Fruit fly (Drosophila melanogaster) whole organism, embryonic: ENCODE results near the gene CG13605.
A peak's percentile ranks its signal among the peaks of the same experiment; 100 is the strongest.

Experiments
- Adf1 ChIP-seq: fragments of 200-800 bp; sonication (Bioruptor generic); IDR thresholded peaks from 2 replicates; pipeline ENCODE4 v1.3.6; 2022; ENCODE audit warnings: missing biosample characterization, missing genetic modification characterization
- B-H2 ChIP-seq: fragments of 200-800 bp; sonication (Bioruptor generic); optimal IDR thresholded peaks from 2 replicates; lab custom pipeline; 2018; ENCODE audit warnings: missing biosample characterization, mild to moderate bottlenecking, missing genetic modification characterization
- C15 ChIP-seq: fragments of 200-800 bp; sonication (Bioruptor generic); IDR thresholded peaks from 3 replicates; pipeline ENCODE4 v1.3.6; 2022; ENCODE audit warnings: missing biosample characterization, missing genetic modification characterization
- CG11398 ChIP-seq: fragments of 200-800 bp; sonication (Bioruptor generic); optimal IDR thresholded peaks from 2 replicates; lab custom pipeline; 2016; ENCODE audit warnings: missing biosample characterization, missing genetic modification characterization
- CG11456 ChIP-seq: fragments of 200-800 bp; sonication (Bioruptor generic); IDR thresholded peaks from 3 replicates; pipeline ENCODE4 v1.3.6; 2022; ENCODE audit warnings: missing biosample characterization, missing genetic modification characterization
- CG14050 ChIP-seq: fragments of 200-800 bp; sonication (Bioruptor generic); IDR thresholded peaks from 3 replicates; pipeline ENCODE4 v1.3.6; 2022; ENCODE audit warnings: missing biosample characterization, missing genetic modification characterization
- CG15601 ChIP-seq: fragments of 200-800 bp; sonication (Bioruptor generic); optimal IDR thresholded peaks from 3 replicates; lab custom pipeline; 2019; ENCODE audit warnings: missing biosample characterization, mild to moderate bottlenecking, missing genetic modification characterization, moderate library complexity
- CG17385 ChIP-seq: fragments of 200-800 bp; sonication (Bioruptor generic); optimal IDR thresholded peaks from 3 replicates; lab custom pipeline; 2018; ENCODE audit warnings: missing biosample characterization, mild to moderate bottlenecking, missing genetic modification characterization
- CG18011 ChIP-seq: fragments of 200-800 bp; sonication (Bioruptor generic); optimal IDR thresholded peaks from 2 replicates; lab custom pipeline; 2017; ENCODE audit warnings: missing biosample characterization, missing genetic modification characterization, mild to moderate bottlenecking, moderate library complexity, missing genotype
- CG2116 ChIP-seq: fragments of 200-800 bp; sonication (Bioruptor generic); optimal IDR thresholded peaks from 3 replicates; lab custom pipeline; 2018; ENCODE audit warnings: missing biosample characterization, mild to moderate bottlenecking, missing genetic modification characterization
- CG2678 ChIP-seq: fragments of 200-800 bp; sonication (Bioruptor generic); optimal IDR thresholded peaks from 3 replicates; lab custom pipeline; 2019; ENCODE audit warnings: missing biosample characterization, mild to moderate bottlenecking, missing genetic modification characterization, moderate library complexity
- CG31365 ChIP-seq: fragments of 200-800 bp; sonication (Bioruptor generic); optimal IDR thresholded peaks from 2 replicates; lab custom pipeline; 2018; ENCODE audit warnings: missing biosample characterization, mild to moderate bottlenecking, missing genetic modification characterization
- CG31441 ChIP-seq: fragments of 200-800 bp; sonication (Bioruptor generic); IDR thresholded peaks from 2 replicates; pipeline ENCODE4 v1.3.6; 2022; ENCODE audit warnings: missing biosample characterization, missing genetic modification characterization
- CG32767 ChIP-seq: fragments of 200-800 bp; sonication (Bioruptor generic); IDR thresholded peaks from 2 replicates; pipeline ENCODE4 v1.3.6; 2022; ENCODE audit warnings: missing biosample characterization, missing genetic modification characterization
- CG6791 ChIP-seq: fragments of 200-800 bp; sonication (Bioruptor generic); IDR thresholded peaks from 3 replicates; pipeline ENCODE4 v1.3.6; 2022; ENCODE audit warnings: missing biosample characterization, missing genetic modification characterization; ENCODE audit not compliant: partially characterized antibody
- CG8478 ChIP-seq: fragments of >200 bp; optimal IDR thresholded peaks from 2 replicates; lab custom pipeline; 2018
- CG9609 ChIP-seq: fragments of 200-800 bp; sonication (Bioruptor generic); optimal IDR thresholded peaks from 3 replicates; lab custom pipeline; 2016; ENCODE audit warnings: missing biosample characterization, missing genetic modification characterization
- Camta ChIP-seq: fragments of 200-800 bp; sonication (Bioruptor generic); optimal IDR thresholded peaks from 2 replicates; lab custom pipeline; 2016; ENCODE audit warnings: missing biosample characterization, missing genetic modification characterization
- CkIIα-i1 ChIP-seq: fragments of 200-800 bp; sonication (Bioruptor generic); IDR thresholded peaks from 2 replicates; pipeline ENCODE4 v1.3.6; 2022; ENCODE audit warnings: missing biosample characterization, missing genetic modification characterization
- D ChIP-seq, 2 experiments: fragments of 200-800 bp in 1 of 2; fragments of >200 bp in 1 of 2; sonication (Bioruptor generic) in 1 of 2; optimal IDR thresholded peaks; 2 replicates in 1 of 2; 3 replicates in 1 of 2; lab custom pipeline; 2017; ENCODE audit warnings: mild to moderate bottlenecking in 1 of 2, missing biosample characterization in 1 of 2, missing genetic modification characterization in 1 of 2, missing genetic modification reagents in 1 of 2
- Deaf1 ChIP-seq: fragments of 200-800 bp; optimal IDR thresholded peaks from 3 replicates; lab custom pipeline; 2019; ENCODE audit warnings: missing biosample characterization, mild to moderate bottlenecking, missing genetic modification characterization, moderate library complexity
- Dll ChIP-seq: fragments of 200-800 bp; sonication (Bioruptor generic); IDR thresholded peaks from 4 replicates; pipeline ENCODE4 v1.3.6; 2022; ENCODE audit warnings: missing biosample characterization, missing genetic modification characterization; ENCODE audit not compliant: partially characterized antibody
- Gsc ChIP-seq: fragments of 200-800 bp; sonication (Bioruptor generic); IDR thresholded peaks from 2 replicates; pipeline ENCODE4 v1.3.6; 2022; ENCODE audit warnings: missing biosample characterization, missing genetic modification characterization
- Gug ChIP-seq: fragments of 200-800 bp; sonication (Bioruptor generic); IDR thresholded peaks from 4 replicates; pipeline ENCODE4 v1.3.6; 2022; ENCODE audit warnings: missing biosample characterization, missing genetic modification characterization
- HHEX ChIP-seq: fragments of 200-800 bp; sonication (Bioruptor generic); optimal IDR thresholded peaks from 3 replicates; lab custom pipeline; 2017; ENCODE audit warnings: missing biosample characterization, mild to moderate bottlenecking, missing genetic modification characterization, missing genetic modification reagents
- HLH4C ChIP-seq: fragments of 200-800 bp; sonication (Bioruptor generic); IDR thresholded peaks from 3 replicates; pipeline ENCODE4 v1.3.6; 2022; ENCODE audit warnings: missing biosample characterization, missing genetic modification characterization; ENCODE audit not compliant: partially characterized antibody
- Hand ChIP-seq: fragments of 200-800 bp; sonication (Bioruptor generic); optimal IDR thresholded peaks from 2 replicates; lab custom pipeline; 2017; ENCODE audit warnings: mild to moderate bottlenecking, missing biosample characterization, missing genetic modification reagents, missing genetic modification characterization
- Jarid2 ChIP-seq: fragments of 200-800 bp; sonication (Bioruptor generic); optimal IDR thresholded peaks from 3 replicates; lab custom pipeline; 2017; ENCODE audit warnings: mild to moderate bottlenecking, missing biosample characterization, missing genetic modification reagents, missing genetic modification characterization
- MTF-1 ChIP-seq: fragments of 200-800 bp; sonication (Bioruptor generic); optimal IDR thresholded peaks from 2 replicates; lab custom pipeline; 2018; ENCODE audit warnings: missing biosample characterization, mild to moderate bottlenecking, missing genetic modification characterization, borderline replicate concordance
- Nf-YC ChIP-seq: fragments of 200-800 bp; optimal IDR thresholded peaks from 3 replicates; lab custom pipeline; 2019; ENCODE audit warnings: missing biosample characterization, mild to moderate bottlenecking, missing genetic modification characterization, moderate library complexity
- PHDP ChIP-seq: fragments of 200-800 bp; sonication (Bioruptor generic); optimal IDR thresholded peaks from 3 replicates; lab custom pipeline; 2018; ENCODE audit warnings: missing biosample characterization, mild to moderate bottlenecking, missing genetic modification characterization, moderate library complexity
- Sin3A ChIP-seq: fragments of >200 bp; optimal IDR thresholded peaks from 2 replicates; lab custom pipeline; 2018
- Taf1 ChIP-seq: fragments of 200-800 bp; sonication (Bioruptor generic); IDR thresholded peaks from 2 replicates; pipeline ENCODE4 v1.3.6; 2022; ENCODE audit warnings: missing biosample characterization, missing genetic modification characterization
- bab2 ChIP-seq: fragments of 200-800 bp; sonication (Bioruptor generic); optimal IDR thresholded peaks from 2 replicates; lab custom pipeline; 2016; ENCODE audit warnings: missing biosample characterization, missing genetic modification characterization
- bbx ChIP-seq: fragments of 200-800 bp; sonication (Bioruptor generic); IDR thresholded peaks from 2 replicates; pipeline ENCODE4 v1.3.6; 2022; ENCODE audit warnings: missing biosample characterization, missing genetic modification characterization; ENCODE audit not compliant: partially characterized antibody
- crol ChIP-seq: fragments of 200-800 bp; sonication (Bioruptor generic); IDR thresholded peaks from 2 replicates; pipeline ENCODE4 v1.3.6; 2022; ENCODE audit warnings: missing biosample characterization, missing genetic modification characterization
- crp ChIP-seq, 2 experiments: fragments of 200-800 bp; sonication (Bioruptor generic); optimal IDR thresholded peaks; 2 replicates in 1 of 2; 3 replicates in 1 of 2; lab custom pipeline; 2017; ENCODE audit warnings: missing biosample characterization in 2 of 2, missing genetic modification characterization in 2 of 2, mild to moderate bottlenecking in 1 of 2, moderate library complexity in 1 of 2
- dpn ChIP-seq, 2 experiments: fragments of 200-800 bp; sonication (Bioruptor generic); optimal IDR thresholded peaks; 3 replicates each; lab custom pipeline; 2016; ENCODE audit warnings: missing biosample characterization in 2 of 2, missing genetic modification characterization in 2 of 2
- gce ChIP-seq: fragments of 200-800 bp; sonication (Bioruptor generic); IDR thresholded peaks from 3 replicates; pipeline ENCODE4 v1.3.6; 2022; ENCODE audit warnings: missing biosample characterization, missing genetic modification characterization
- gro ChIP-seq: fragments of 200-800 bp; sonication (Bioruptor generic); optimal IDR thresholded peaks from 2 replicates; lab custom pipeline; 2016; ENCODE audit warnings: missing biosample characterization, missing genetic modification characterization
- gsb-n ChIP-seq: fragments of 200-800 bp; sonication (Bioruptor generic); optimal IDR thresholded peaks from 3 replicates; lab custom pipeline; 2018; ENCODE audit warnings: missing biosample characterization, mild to moderate bottlenecking, missing genetic modification characterization
- inv ChIP-seq: fragments of 200-800 bp; sonication (Bioruptor generic); IDR thresholded peaks from 2 replicates; pipeline ENCODE4 v1.3.6; 2022; ENCODE audit warnings: missing biosample characterization, missing genetic modification characterization; ENCODE audit not compliant: partially characterized antibody
- jumu ChIP-seq: fragments of 200-800 bp; sonication (Bioruptor generic); optimal IDR thresholded peaks from 3 replicates; lab custom pipeline; 2016; ENCODE audit warnings: missing biosample characterization, missing genetic modification characterization
- klu ChIP-seq: fragments of 200-800 bp; sonication (Bioruptor generic); IDR thresholded peaks from 2 replicates; pipeline ENCODE4 v1.3.6; 2022; ENCODE audit warnings: missing biosample characterization, missing genetic modification characterization
- mam ChIP-seq: fragments of 200-800 bp; sonication (Bioruptor generic); optimal IDR thresholded peaks from 3 replicates; lab custom pipeline; 2016; ENCODE audit warnings: missing biosample characterization, missing genetic modification characterization
- p53 ChIP-seq: fragments of 200-800 bp; sonication (Bioruptor generic); optimal IDR thresholded peaks from 2 replicates; lab custom pipeline; 2016; ENCODE audit warnings: missing biosample characterization, missing genetic modification characterization
- sd ChIP-seq: fragments of 200-800 bp; sonication (Bioruptor generic); optimal IDR thresholded peaks from 3 replicates; lab custom pipeline; 2018; ENCODE audit warnings: missing biosample characterization, mild to moderate bottlenecking, missing genetic modification characterization, moderate library complexity
- slou ChIP-seq: fragments of 200-800 bp; sonication (Bioruptor generic); optimal IDR thresholded peaks from 3 replicates; lab custom pipeline; 2016; ENCODE audit warnings: missing biosample characterization, missing genetic modification characterization
- sna ChIP-seq: fragments of 200-800 bp; sonication (Bioruptor generic); IDR thresholded peaks from 2 replicates; pipeline ENCODE4 v1.3.6; 2022; ENCODE audit warnings: missing biosample characterization, missing genetic modification characterization; ENCODE audit not compliant: partially characterized antibody
- sob ChIP-seq: fragments of 200-800 bp; sonication (Bioruptor generic); IDR thresholded peaks from 2 replicates; pipeline ENCODE4 v1.3.6; 2022; ENCODE audit warnings: missing biosample characterization, missing genetic modification characterization
- zfh1 ChIP-seq: fragments of 200-800 bp; sonication (Bioruptor generic); IDR thresholded peaks from 3 replicates; pipeline ENCODE4 v1.3.6; 2022; ENCODE audit warnings: missing biosample characterization, missing genetic modification characterization

The CG13605 gene

DNA sequence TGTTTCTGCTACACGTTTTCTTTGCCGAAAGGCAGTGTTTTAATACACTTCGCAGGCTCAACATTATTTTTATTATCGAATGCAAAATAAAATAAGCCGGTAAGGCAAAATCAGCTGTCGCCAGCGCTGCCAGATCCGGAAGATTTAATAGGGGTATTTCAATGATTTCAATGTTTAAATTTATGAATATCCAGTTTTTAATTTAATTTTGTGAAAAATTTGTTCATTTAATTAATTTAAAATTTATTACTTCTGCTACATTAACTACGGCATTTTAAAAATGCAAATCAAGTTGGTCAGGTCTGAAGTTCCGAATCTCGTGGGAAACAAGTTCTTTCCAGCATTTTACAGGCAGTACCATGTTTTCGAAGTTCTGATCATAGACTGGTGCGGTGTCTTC is 36.6 kb upstream of the CG13605 start, which contains the start of gene Slimp (continued):
- TF ChIP-seq CG14050 (GFP tag; lab: Robert Waterston, UW) = no peak
- TF ChIP-seq Gsc = no peak
- no peak for TF ChIP-seq CG6791 (GFP tag; lab: Robert Waterston, UW)
- no peak for TF ChIP-seq klu (GFP tag; lab: Robert Waterston, UW)
- no peak for TF ChIP-seq Camta (GFP tag; lab: Kevin White, UChicago)
- peak in 1 of 2 experiments; percentile 22 for TF ChIP-seq dpn (GFP tag; optimal IDR thresholded peaks at IDR 0.05; lab: Kevin White, UChicago)
- TF ChIP-seq HHEX (GFP tag; lab: Kevin White, UChicago) = no peak
- no peak for TF ChIP-seq Taf1
- TF ChIP-seq CG11456 = no peak
- TF ChIP-seq slou (GFP tag; lab: Kevin White, UChicago) = no peak
- TF ChIP-seq CG9609 = no peak
- TF ChIP-seq sd (tag; lab: Kevin White, UChicago) = no peak
- peak; percentile 56 to 93 for TF ChIP-seq crp (GFP tag; optimal IDR thresholded peaks at IDR 0.05; lab: Kevin White, UChicago)
- TF ChIP-seq MTF-1 (GFP tag; lab: Kevin White, UChicago) = no peak
- no peak for TF ChIP-seq gsb-n
- no peak for TF ChIP-seq inv (GFP tag; lab: Robert Waterston, UW)
- TF ChIP-seq zfh1 (GFP tag; lab: Robert Waterston, UW) = no peak
- no peak for TF ChIP-seq Hand
- TF ChIP-seq Adf1 = no peak
- 0 out of 2 replicates have a peak, but pooled peaks have one; percentile 20 for TF ChIP-seq sob (GFP tag; lab: Robert Waterston, UW)
- peak; percentile 39 for TF ChIP-seq CG2678 (tag; lab: Kevin White, UChicago)
- no peak for TF ChIP-seq Jarid2 (GFP tag; lab: Kevin White, UChicago)
- peak; percentile 28 for TF ChIP-seq Sin3A (lab: Kevin White, UChicago)
- TF ChIP-seq CG18011 (GFP tag; lab: Kevin White, UChicago) = no peak
- 0 out of 2 replicates have a peak, but pooled peaks have one; percentile 24 for TF ChIP-seq CG31441 (GFP tag; lab: Robert Waterston, UW)
- no peak for TF ChIP-seq p53 (GFP tag; lab: Kevin White, UChicago)
- TF ChIP-seq Nf-YC (tag; lab: Kevin White, UChicago) = no peak
- TF ChIP-seq gce (GFP tag; lab: Robert Waterston, UW) = no peak
- TF ChIP-seq C15 (GFP tag; lab: Robert Waterston, UW) = no peak
- no peak for TF ChIP-seq HLH4C
- no peak for TF ChIP-seq B-H2 (GFP tag; lab: Kevin White, UChicago)
- no peak for TF ChIP-seq CG15601 (tag; lab: Kevin White, UChicago)
- no peak for TF ChIP-seq jumu (GFP tag; lab: Kevin White, UChicago)
- no peak for TF ChIP-seq Deaf1 (tag; lab: Kevin White, UChicago)
- no peak for TF ChIP-seq bbx (GFP tag; lab: Robert Waterston, UW)
- TF ChIP-seq Dll = peak; percentile 52; the same call in 1 of the 4 replicates
- TF ChIP-seq PHDP (tag; lab: Kevin White, UChicago) = peak; percentile 2
- TF ChIP-seq D (optimal IDR thresholded peaks at IDR 0.05; lab: Kevin White, UChicago) = no peak
- no peak for TF ChIP-seq D (GFP tag; optimal IDR thresholded peaks at IDR 0.05; lab: Kevin White, UChicago)
- no peak for TF ChIP-seq CkIIα-i1 (GFP tag; lab: Robert Waterston, UW)
- peak; percentile 18 for TF ChIP-seq CG2116 (GFP tag; lab: Kevin White, UChicago)
- no peak for TF ChIP-seq crol (GFP tag; lab: Robert Waterston, UW)
- no peak for TF ChIP-seq gro (GFP tag; lab: Kevin White, UChicago)
- no peak for TF ChIP-seq CG8478 (lab: Kevin White, UChicago)
- TF ChIP-seq bab2 (GFP tag; lab: Kevin White, UChicago) = no peak
- TF ChIP-seq CG31365 (tag; lab: Kevin White, UChicago) = no peak
- no peak for TF ChIP-seq CG11398 (GFP tag; lab: Kevin White, UChicago)
- TF ChIP-seq sna (GFP tag; lab: Robert Waterston, UW) = peak; percentile 20; the same call in 1 of the 2 replicates
- no peak for TF ChIP-seq Gug
- TF ChIP-seq CG32767 (GFP tag; lab: Robert Waterston, UW) = no peak
- TF ChIP-seq mam = no peak
- peak; percentile 8 for TF ChIP-seq CG17385 (GFP tag; lab: Kevin White, UChicago)
